Worm (Caenorhabditis elegans): ENCODE data around the gene Y49E10.30.

The Y49E10.30 gene

ce11 chrIII:12420256-12420655 is 33.6 kb downstream of the Y49E10.30 start:
- peak; percentile 60; the same call in 1 of the 2 replicates for TF ChIP-seq nfyb-1 (GFP tag; IDR thresholded peaks at IDR 0.05)
- no peak for TF ChIP-seq F37B4.10 (GFP tag; IDR thresholded peaks at IDR 0.05)

- no peak for TF ChIP-seq ceh-100 (GFP tag; IDR thresholded peaks at IDR 0.05)
- TF ChIP-seq ets-4 (GFP tag; optimal IDR thresholded peaks at IDR 0.05) = no peak
- no peak for TF ChIP-seq dox-1 (GFP tag; IDR thresholded peaks at IDR 0.05)
- TF ChIP-seq egl-44 (GFP tag; IDR thresholded peaks at IDR 0.05) = no peak
- TF ChIP-seq hmg-1.2 (GFP tag; IDR thresholded peaks at IDR 0.05) = peak; percentile 58; the same call in 1 of the 2 replicates
These were observed 35.0 kb downstream of the Y49E10.30 start, which contains the start of gene tat-1 for ce11 chrIII:12421708-12422107. tat-1 (minus strand) TSS chrIII:12421718.

- TF ChIP-seq unc-62 (GFP tag; optimal IDR thresholded peaks at IDR 0.05) (no peak), pha-4 (tag; optimal IDR thresholded peaks at IDR 0.05) (peak; percentile 71), fkh-3 (tag; optimal IDR thresholded peaks at IDR 0.05) (no peak), lsl-1 (GFP tag; optimal IDR thresholded peaks at IDR 0.05) (no peak), hmg-1.2 (GFP tag; IDR thresholded peaks at IDR 0.05) (peak; percentile 20; the same call in 1 of the 2 replicates), attf-5 (GFP tag; optimal IDR thresholded peaks at IDR 0.05) (peak; percentile 51), cebp-1 (GFP tag; IDR thresholded peaks at IDR 0.05) (peak; percentile 90), cebp-1 (tag; optimal IDR thresholded peaks at IDR 0.05) (peak; percentile 92), nhr-80 (tag; optimal IDR thresholded peaks at IDR 0.05) (peak; percentile 69)
These were observed 37.4 kb downstream of the Y49E10.30 start for ce11 chrIII:12424066-12424465.

- TF ChIP-seq ama-1 (optimal IDR thresholded peaks at IDR 0.05) (no peak), ama-1 (GFP tag; optimal IDR thresholded peaks at IDR 0.05) (peak in 1 of 2 experiments; percentile 5), attf-6 (GFP tag; IDR thresholded peaks at IDR 0.05) (no peak)
These were observed 38.0 kb downstream of the Y49E10.30 start for ce11 chrIII:12424663-12425062.

- no peak for TF ChIP-seq B0019.2 (GFP tag; conservative IDR thresholded peaks at IDR 0.05)
- no peak for TF ChIP-seq zim-3 (tag; optimal IDR thresholded peaks at IDR 0.05)
- TF ChIP-seq lin-54 (GFP tag; optimal IDR thresholded peaks at IDR 0.05) = no peak
- no peak for TF ChIP-seq let-526 (GFP tag; IDR thresholded peaks at IDR 0.05)
- TF ChIP-seq lin-26 (GFP tag; IDR thresholded peaks at IDR 0.05) = no peak
- TF ChIP-seq nhr-80 (tag; optimal IDR thresholded peaks at IDR 0.05) = no peak
- TF ChIP-seq ama-1 (optimal IDR thresholded peaks at IDR 0.05) = no peak
- peak in 1 of 2 experiments; percentile 65 for TF ChIP-seq ama-1 (GFP tag; optimal IDR thresholded peaks at IDR 0.05)
- no peak for TF ChIP-seq atf-7 (tag; optimal IDR thresholded peaks at IDR 0.05)
- TF ChIP-seq dpl-1 (GFP tag; optimal IDR thresholded peaks at IDR 0.05) = peak; percentile 14
- no peak for TF ChIP-seq egl-44 (GFP tag; IDR thresholded peaks at IDR 0.05)
- TF ChIP-seq madf-6 (GFP tag; IDR thresholded peaks at IDR 0.05) = no peak; the same call in 1 of the 2 replicates
These were observed 39.2 kb downstream of the Y49E10.30 start for ce11 chrIII:12425846-12426405.

ce11 chrIII:12426558-12426957 is 39.9 kb downstream of the Y49E10.30 start, which contains the start of gene pie-1:
pie-1 (plus strand) TSS chrIII:12426893.
- TF ChIP-seq B0336.3 (GFP tag; IDR thresholded peaks at IDR 0.05) (no peak), snpc-4 (GFP tag; optimal IDR thresholded peaks at IDR 0.05) (peak; percentile 75), snpc-4 (tag; optimal IDR thresholded peaks at IDR 0.05) (no peak), xnd-1 (tag; optimal IDR thresholded peaks at IDR 0.05) (peak; percentile 94), F33H1.4 (GFP tag; IDR thresholded peaks at IDR 0.05) (peak; percentile 92), snpc-1.3 (tag; optimal IDR thresholded peaks at IDR 0.05; ENCODE audit: insufficient read depth) (no peak), rec-8 (tag; optimal IDR thresholded peaks at IDR 0.05) (peak in 1 of 2 experiments; percentile 24), lsl-1 (GFP tag; optimal IDR thresholded peaks at IDR 0.05) (peak; percentile 95), F52B5.7 (tag; optimal IDR thresholded peaks at IDR 0.05) (no peak), bed-1 (GFP tag; IDR thresholded peaks at IDR 0.05) (no peak), F23B12.7 (tag; optimal IDR thresholded peaks at IDR 0.05; ENCODE audit: insufficient read depth) (no peak), C06A6.2 (GFP tag; conservative IDR thresholded peaks at IDR 0.05) (no peak), ceh-40 (GFP tag; IDR thresholded peaks at IDR 0.05) (no peak), rcor-1 (GFP tag; IDR thresholded peaks at IDR 0.05) (no peak), egl-18 (GFP tag; IDR thresholded peaks at IDR 0.05) (no peak), ets-4 (GFP tag; optimal IDR thresholded peaks at IDR 0.05) (no peak), ztf-25 (GFP tag; IDR thresholded peaks at IDR 0.05) (no peak)
